Fruit fly (Drosophila melanogaster) whole organism, embryonic: ENCODE measurements around the gene HisCl1.

Source experiments
- Ada2b ChIP-seq: fragments of 200-800 bp; sonication (Bioruptor generic); IDR thresholded peaks from 2 replicates; pipeline ENCODE4 v1.3.6; 2022; ENCODE audit warnings: missing biosample characterization, missing genetic modification characterization
- BEAF-32 ChIP-seq: fragments of 200-800 bp; sonication (Bioruptor generic); optimal IDR thresholded peaks from 3 replicates; lab custom pipeline; 2017; ENCODE audit warnings: missing biosample characterization, missing genetic modification characterization, mild to moderate bottlenecking, moderate library complexity, missing genetic modification reagents
- CG12299 ChIP-seq: fragments of 200-800 bp; sonication (Bioruptor generic); optimal IDR thresholded peaks from 2 replicates; lab custom pipeline; 2018; ENCODE audit warnings: missing biosample characterization, mild to moderate bottlenecking, missing genetic modification characterization
- CG13624 ChIP-seq: fragments of 200-800 bp; sonication (Bioruptor generic); optimal IDR thresholded peaks from 2 replicates; lab custom pipeline; 2016; ENCODE audit warnings: missing biosample characterization, missing genetic modification characterization
- CG13775 ChIP-seq: fragments of 200-800 bp; sonication (Bioruptor generic); optimal IDR thresholded peaks from 3 replicates; lab custom pipeline; 2017; ENCODE audit warnings: missing biosample characterization, mild to moderate bottlenecking, missing genetic modification characterization
- CG15011 ChIP-seq: fragments of 200-800 bp; sonication (Bioruptor generic); optimal IDR thresholded peaks from 3 replicates; lab custom pipeline; 2018; ENCODE audit warnings: missing biosample characterization, mild to moderate bottlenecking, missing genetic modification characterization
- CG1647 ChIP-seq: fragments of 200-800 bp; sonication (Bioruptor generic); optimal IDR thresholded peaks from 3 replicates; lab custom pipeline; 2016; ENCODE audit warnings: missing biosample characterization, missing genetic modification characterization
- CG16815 ChIP-seq: fragments of 200-800 bp; sonication (Bioruptor generic); optimal IDR thresholded peaks from 3 replicates; lab custom pipeline; 2017; ENCODE audit warnings: missing biosample characterization, mild to moderate bottlenecking, missing genetic modification characterization
- CG17385 ChIP-seq: fragments of 200-800 bp; sonication (Bioruptor generic); optimal IDR thresholded peaks from 3 replicates; lab custom pipeline; 2018; ENCODE audit warnings: missing biosample characterization, mild to moderate bottlenecking, missing genetic modification characterization
- CG2116 ChIP-seq: fragments of 200-800 bp; sonication (Bioruptor generic); optimal IDR thresholded peaks from 3 replicates; lab custom pipeline; 2018; ENCODE audit warnings: missing biosample characterization, mild to moderate bottlenecking, missing genetic modification characterization
- CG2120 ChIP-seq: fragments of 200-800 bp; sonication (Bioruptor generic); optimal IDR thresholded peaks from 3 replicates; lab custom pipeline; 2016; ENCODE audit warnings: missing biosample characterization, missing genetic modification characterization
- CG2129 ChIP-seq: fragments of 200-800 bp; sonication (Bioruptor generic); IDR thresholded peaks from 2 replicates; pipeline ENCODE4 v1.3.6; 2022; ENCODE audit warnings: missing biosample characterization, missing genetic modification characterization; ENCODE audit not compliant: partially characterized antibody
- CG2678 ChIP-seq: fragments of 200-800 bp; sonication (Bioruptor generic); optimal IDR thresholded peaks from 3 replicates; lab custom pipeline; 2019; ENCODE audit warnings: missing biosample characterization, mild to moderate bottlenecking, missing genetic modification characterization, moderate library complexity
- CG2712 ChIP-seq: fragments of 200-800 bp; optimal IDR thresholded peaks from 3 replicates; lab custom pipeline; 2019; ENCODE audit warnings: missing biosample characterization, mild to moderate bottlenecking, missing genetic modification characterization, moderate library complexity
- CG31224 ChIP-seq: fragments of 200-800 bp; sonication (Bioruptor generic); IDR thresholded peaks from 2 replicates; pipeline ENCODE4 v1.3.6; 2022; ENCODE audit warnings: missing biosample characterization, missing genetic modification characterization
- CG3163 ChIP-seq: fragments of 200-800 bp; sonication (Bioruptor generic); optimal IDR thresholded peaks from 3 replicates; lab custom pipeline; 2016; ENCODE audit warnings: missing biosample characterization, missing genetic modification characterization
- CG3281 ChIP-seq: fragments of 200-800 bp; sonication (Bioruptor generic); optimal IDR thresholded peaks from 3 replicates; lab custom pipeline; 2017; ENCODE audit warnings: missing biosample characterization, mild to moderate bottlenecking, missing genetic modification characterization
- CG3847 ChIP-seq: fragments of 200-800 bp; sonication (Bioruptor generic); IDR thresholded peaks from 2 replicates; pipeline ENCODE4 v1.3.6; 2022; ENCODE audit warnings: missing biosample characterization, missing genetic modification characterization
- CG4282 ChIP-seq: fragments of 200-800 bp; sonication (Bioruptor generic); optimal IDR thresholded peaks from 2 replicates; lab custom pipeline; 2016; ENCODE audit warnings: missing biosample characterization, missing genetic modification characterization
- CG4424 ChIP-seq: fragments of 200-800 bp; sonication (Bioruptor generic); optimal IDR thresholded peaks from 3 replicates; lab custom pipeline; 2016; ENCODE audit warnings: missing biosample characterization, missing genetic modification characterization
- CG7556 ChIP-seq: fragments of 200-800 bp; sonication (Bioruptor generic); optimal IDR thresholded peaks from 2 replicates; lab custom pipeline; 2017; ENCODE audit warnings: missing biosample characterization, mild to moderate bottlenecking, missing genetic modification characterization
- CG7786 ChIP-seq: fragments of 200-800 bp; sonication (Bioruptor generic); optimal IDR thresholded peaks from 2 replicates; lab custom pipeline; 2016; ENCODE audit warnings: missing biosample characterization, missing genetic modification characterization
- CG7987 ChIP-seq: fragments of 200-800 bp; sonication (Bioruptor generic); optimal IDR thresholded peaks from 2 replicates; lab custom pipeline; 2018; ENCODE audit warnings: missing biosample characterization, mild to moderate bottlenecking, missing genetic modification characterization, moderate library complexity
- CG8290 ChIP-seq, 3 experiments: fragments of 200-800 bp; sonication (Bioruptor generic); optimal IDR thresholded peaks; 2 replicates each; lab custom pipeline; 2016 to 2019; ENCODE audit warnings: missing biosample characterization in 3 of 3, missing genetic modification characterization in 3 of 3, mild to moderate bottlenecking in 2 of 3, moderate library complexity in 1 of 3
- CG8924 ChIP-seq: fragments of 200-800 bp; optimal IDR thresholded peaks from 3 replicates; lab custom pipeline; 2019; ENCODE audit warnings: missing biosample characterization, mild to moderate bottlenecking, missing genetic modification characterization, moderate library complexity
- Dbx ChIP-seq: fragments of 200-800 bp; sonication (Bioruptor generic); IDR thresholded peaks from 3 replicates; pipeline ENCODE4 v1.3.6; 2022; ENCODE audit warnings: missing biosample characterization, missing genetic modification characterization
- Dek ChIP-seq: fragments of 200-800 bp; sonication (Bioruptor generic); optimal IDR thresholded peaks from 3 replicates; lab custom pipeline; 2019; ENCODE audit warnings: missing biosample characterization, mild to moderate bottlenecking, missing genetic modification characterization, moderate library complexity
- Gug ChIP-seq: fragments of 200-800 bp; sonication (Bioruptor generic); IDR thresholded peaks from 4 replicates; pipeline ENCODE4 v1.3.6; 2022; ENCODE audit warnings: missing biosample characterization, missing genetic modification characterization
- Hr51 ChIP-seq, 2 experiments: fragments of 200-800 bp; sonication (Bioruptor generic); optimal IDR thresholded peaks; 2 replicates in 1 of 2; 3 replicates in 1 of 2; lab custom pipeline; 2016 to 2018; ENCODE audit warnings: missing biosample characterization in 2 of 2, missing genetic modification characterization in 2 of 2, mild to moderate bottlenecking in 1 of 2, moderate library complexity in 1 of 2
- Hr78 ChIP-seq, 2 experiments: fragments of 200-800 bp in 1 of 2; fragments of >200 bp in 1 of 2; sonication (Bioruptor generic) in 1 of 2; optimal IDR thresholded peaks; 2 replicates each; lab custom pipeline; 2017 to 2019; ENCODE audit warnings: missing biosample characterization in 2 of 2, missing genetic modification characterization in 2 of 2, mild to moderate bottlenecking in 1 of 2, moderate library complexity in 1 of 2
- Med ChIP-seq: fragments of 200-800 bp; sonication (Bioruptor generic); peaks from one replicate; lab custom pipeline; 2016; ENCODE audit warnings: missing biosample characterization, missing genetic modification characterization, mild to moderate bottlenecking, inconsistent platforms, moderate library complexity
- Nf-YC ChIP-seq: fragments of 200-800 bp; optimal IDR thresholded peaks from 3 replicates; lab custom pipeline; 2019; ENCODE audit warnings: missing biosample characterization, mild to moderate bottlenecking, missing genetic modification characterization, moderate library complexity
- Ssrp ChIP-seq: fragments of 200-800 bp; sonication (Bioruptor generic); optimal IDR thresholded peaks from 2 replicates; lab custom pipeline; 2018; ENCODE audit warnings: missing biosample characterization, mild to moderate bottlenecking, missing genetic modification characterization, moderate library complexity
- Tbp ChIP-seq: fragments of >200 bp; optimal IDR thresholded peaks from 2 replicates; lab custom pipeline; 2018; ENCODE audit warnings: missing biosample characterization, missing genetic modification characterization
- abd-A ChIP-seq: fragments of 200-800 bp; sonication (Bioruptor generic); optimal IDR thresholded peaks from 3 replicates; lab custom pipeline; 2019; ENCODE audit warnings: missing biosample characterization, mild to moderate bottlenecking, missing genetic modification characterization, moderate library complexity
- caup ChIP-seq: fragments of 200-800 bp; sonication (Bioruptor generic); optimal IDR thresholded peaks from 3 replicates; lab custom pipeline; 2017; ENCODE audit warnings: missing biosample characterization, mild to moderate bottlenecking, missing genetic modification characterization, moderate library complexity; ENCODE audit not compliant: severe bottlenecking
- dan ChIP-seq: fragments of 200-800 bp; sonication (Bioruptor generic); IDR thresholded peaks from 2 replicates; pipeline ENCODE4 v1.3.6; 2022; ENCODE audit warnings: missing biosample characterization, missing genetic modification characterization
- dm ChIP-seq: fragments of 200-800 bp; sonication (Bioruptor generic); optimal IDR thresholded peaks from 3 replicates; lab custom pipeline; 2016; ENCODE audit warnings: missing biosample characterization, missing genetic modification characterization
- eve ChIP-seq, 2 experiments: fragments of >200 bp; optimal IDR thresholded peaks; 2 replicates each; lab custom pipeline; 2017; ENCODE audit warnings: missing biosample characterization in 2 of 2, missing genetic modification characterization in 2 of 2
- gcm2 ChIP-seq: fragments of 200-800 bp; sonication (Bioruptor generic); optimal IDR thresholded peaks from 2 replicates; lab custom pipeline; 2016; ENCODE audit warnings: missing biosample characterization, missing genetic modification characterization
- grau ChIP-seq: fragments of 200-800 bp; optimal IDR thresholded peaks from 3 replicates; lab custom pipeline; 2019; ENCODE audit warnings: missing biosample characterization, mild to moderate bottlenecking, missing genetic modification characterization, moderate library complexity
- gro ChIP-seq: fragments of 200-800 bp; sonication (Bioruptor generic); optimal IDR thresholded peaks from 2 replicates; lab custom pipeline; 2016; ENCODE audit warnings: missing biosample characterization, missing genetic modification characterization
- lmd ChIP-seq: fragments of 200-800 bp; sonication (Bioruptor generic); IDR thresholded peaks from 2 replicates; pipeline ENCODE4 v1.3.6; 2022; ENCODE audit warnings: missing biosample characterization, missing genetic modification characterization
- mirr ChIP-seq: fragments of 200-800 bp; sonication (Bioruptor generic); optimal IDR thresholded peaks from 3 replicates; lab custom pipeline; 2018; ENCODE audit warnings: missing biosample characterization, mild to moderate bottlenecking, missing genetic modification characterization
- oc ChIP-seq: fragments of 200-800 bp; sonication (Bioruptor generic); optimal IDR thresholded peaks from 2 replicates; lab custom pipeline; 2018; ENCODE audit warnings: missing biosample characterization, mild to moderate bottlenecking, missing genetic modification characterization, moderate library complexity
- pan ChIP-seq, 4 experiments: fragments of >200 bp in 3 of 4; fragments of 200-800 bp in 1 of 4; sonication (Bioruptor generic) in 1 of 4; optimal IDR thresholded peaks in 3 of 4; IDR thresholded peaks in 1 of 4; 2 replicates each; pipeline versions ENCODE4 v1.3.6 to Lab custom; 2017 to 2022; ENCODE audit warnings: missing biosample characterization in 2 of 4, missing genetic modification characterization in 2 of 4, mixed read lengths in 1 of 4
- pros ChIP-seq: fragments of 200-800 bp; sonication (Bioruptor generic); optimal IDR thresholded peaks from 3 replicates; lab custom pipeline; 2019; ENCODE audit warnings: missing biosample characterization, mild to moderate bottlenecking, missing genetic modification characterization, moderate library complexity
- rib ChIP-seq: fragments of 200-800 bp; sonication (Bioruptor generic); IDR thresholded peaks from 2 replicates; pipeline ENCODE4 v1.3.6; 2022; ENCODE audit warnings: missing biosample characterization, missing genetic modification characterization
- tll ChIP-seq, 2 experiments: fragments of 200-800 bp in 1 of 2; fragments of >200 bp in 1 of 2; sonication (Bioruptor generic) in 1 of 2; optimal IDR thresholded peaks; 2 replicates each; lab custom pipeline; 2017 to 2019; ENCODE audit warnings: missing biosample characterization in 2 of 2, missing genetic modification characterization in 2 of 2, mild to moderate bottlenecking in 1 of 2, moderate library complexity in 1 of 2

HisCl1 gene

dm6 chr3R:11758507-11759184 is 28.3 kb upstream of the HisCl1 start (continued):
- TF ChIP-seq pros (GFP tag; lab: Kevin White, UChicago) (peak; percentile 19), gro (GFP tag; lab: Kevin White, UChicago) (peak; percentile 2), CG3163 (peak; percentile 48), abd-A (tag; lab: Kevin White, UChicago) (peak; percentile 53), Med (GFP tag; lab: Kevin White, UChicago) (peak; percentile 71), CG3847 (GFP tag; lab: Robert Waterston, UW) (no peak), CG2129 (no peak), BEAF-32 (no peak), CG12299 (tag; lab: Kevin White, UChicago) (peak; percentile 26), pan (optimal IDR thresholded peaks at IDR 0.05; lab: Kevin White, UChicago) (no peak), pan (GFP tag; optimal IDR thresholded peaks at IDR 0.05 in 1 of 2, IDR thresholded peaks at IDR 0.05 in 1 of 2) (no peak), CG7987 (GFP tag; lab: Kevin White, UChicago) (peak; percentile 8), CG7556 (GFP tag; lab: Kevin White, UChicago) (peak; percentile 62), CG2678 (peak; percentile 61), caup (GFP tag; lab: Kevin White, UChicago) (no peak), CG31224 (GFP tag; lab: Robert Waterston, UW) (no peak), Tbp (GFP tag; lab: Kevin White, UChicago) (no peak), oc (no peak), Hr51 (GFP tag; optimal IDR thresholded peaks at IDR 0.05; lab: Kevin White, UChicago) (no peak), mirr (peak; percentile 54), CG3281 (GFP tag; lab: Kevin White, UChicago) (peak; percentile 54), Ssrp (tag; lab: Kevin White, UChicago) (peak; percentile 6), CG16815 (GFP tag; lab: Kevin White, UChicago) (peak; percentile 44), CG15011 (peak; percentile 17), CG2120 (peak; percentile 55), gcm2 (GFP tag; lab: Kevin White, UChicago) (no peak), CG4282 (GFP tag; lab: Kevin White, UChicago) (no peak), eve (GFP tag; optimal IDR thresholded peaks at IDR 0.05; lab: Kevin White, UChicago) (peak in 1 of 2 experiments; percentile 78), grau (tag; lab: Kevin White, UChicago) (peak; percentile 32), Dek (peak; percentile 19), Ada2b (GFP tag; lab: Robert Waterston, UW) (no peak), dan (GFP tag; lab: Robert Waterston, UW) (no peak), CG13775 (peak; percentile 28)

DNA sequence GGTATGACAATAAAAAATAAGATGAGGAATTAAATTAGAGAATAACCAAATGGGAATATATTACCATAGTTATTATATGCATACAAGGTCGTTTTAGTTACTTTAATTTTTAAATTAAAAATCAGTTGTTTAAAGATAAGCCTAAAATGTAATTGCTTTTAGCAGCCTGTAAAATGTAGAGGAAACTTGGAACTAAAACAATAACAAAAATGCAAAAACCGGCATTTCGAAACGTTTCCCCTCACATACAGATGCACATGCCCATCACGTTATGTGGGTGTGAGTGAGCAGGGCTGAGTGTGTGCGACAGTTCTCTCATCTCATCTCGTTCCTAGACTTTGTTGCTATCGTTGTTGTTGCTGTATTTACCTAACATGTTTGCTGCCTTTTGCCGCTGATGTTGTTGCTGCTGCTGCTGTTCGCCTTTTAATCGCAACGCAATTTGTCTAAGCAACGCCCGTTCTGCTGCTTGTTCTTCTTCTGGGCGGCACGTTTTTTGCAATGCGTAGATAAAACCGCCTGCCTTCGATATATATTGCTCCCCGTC is 27.7 kb upstream of the HisCl1 start:
- TF ChIP-seq CG2712 (no peak), Nf-YC (tag; lab: Kevin White, UChicago) (peak; percentile 0), CG13624 (GFP tag; lab: Kevin White, UChicago) (peak; percentile 81), lmd (GFP tag; lab: Robert Waterston, UW) (no peak), Gug (no peak), CG8924 (tag; lab: Kevin White, UChicago) (no peak), CG4424 (no peak), Dbx (GFP tag; lab: Robert Waterston, UW) (no peak), CG17385 (GFP tag; lab: Kevin White, UChicago) (peak; percentile 43), CG1647 (GFP tag; lab: Kevin White, UChicago) (no peak), dm (GFP tag; lab: Kevin White, UChicago) (no peak), tll (GFP tag; optimal IDR thresholded peaks at IDR 0.05; lab: Kevin White, UChicago) (peak in 1 of 2 experiments; percentile 7), rib (GFP tag; lab: Robert Waterston, UW) (no peak), CG8290 (GFP tag; optimal IDR thresholded peaks at IDR 0.05; lab: Kevin White, UChicago) (no peak), CG8290 (tag; optimal IDR thresholded peaks at IDR 0.05; lab: Kevin White, UChicago) (peak in 1 of 2 experiments; percentile 53), Med (GFP tag; lab: Kevin White, UChicago) (peak; percentile 64), CG2116 (GFP tag; lab: Kevin White, UChicago) (no peak), Hr78 (GFP tag; optimal IDR thresholded peaks at IDR 0.05; lab: Kevin White, UChicago) (no peak), CG7786 (no peak)
